Worm (Caenorhabditis elegans): ENCODE measurements around the gene bbs-8.

The bbs-8 gene

DNA sequence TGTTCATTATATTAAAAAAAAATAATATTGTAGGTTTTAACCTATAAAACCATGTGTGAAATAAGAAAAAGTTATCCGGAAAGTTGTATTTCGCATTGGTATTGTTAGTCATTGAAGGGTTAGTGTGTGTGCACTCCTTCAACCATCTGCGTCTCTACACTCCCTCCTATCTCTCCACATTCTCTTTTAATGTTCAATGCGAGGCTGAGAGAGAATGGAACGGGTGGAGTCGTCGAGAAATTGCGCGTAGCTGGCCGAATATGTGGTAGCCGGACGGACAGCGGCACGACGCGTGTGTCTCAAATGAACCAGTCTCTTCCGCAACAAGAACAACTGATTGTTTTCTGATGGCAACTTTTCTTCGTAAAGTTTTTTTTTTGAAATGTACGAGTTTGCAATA, 32.0 kb upstream of the bbs-8 start (continued):
- TF ChIP-seq mab-5 (tag; optimal IDR thresholded peaks at IDR 0.05) (no peak), ztf-11 (tag; optimal IDR thresholded peaks at IDR 0.05) (no peak), snpc-4 (tag; optimal IDR thresholded peaks at IDR 0.05) (no peak)

DNA sequence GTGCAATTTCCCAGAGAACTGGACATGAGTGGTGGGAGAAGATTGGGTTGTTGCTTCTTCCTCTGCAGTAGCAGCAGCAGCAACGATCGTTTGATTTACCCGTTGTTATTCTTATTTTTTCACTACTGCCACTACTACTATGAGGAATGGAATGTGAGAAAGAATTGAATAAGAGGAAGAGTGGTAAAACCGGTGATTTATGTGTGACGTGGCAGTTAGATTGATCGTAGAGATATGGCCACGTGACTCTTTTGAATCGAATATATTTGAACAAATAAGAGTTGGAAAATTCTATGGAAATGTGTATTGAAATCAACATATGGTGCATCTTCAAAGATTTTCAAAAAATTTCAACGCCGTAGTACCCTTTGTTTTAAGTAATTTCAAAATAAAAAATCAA, 31.4 kb upstream of the bbs-8 start:
- TF ChIP-seq C34F6.9 (tag; optimal IDR thresholded peaks at IDR 0.05) = peak; percentile 7
- peak; percentile 83 for TF ChIP-seq crh-2 (tag; optimal IDR thresholded peaks at IDR 0.05)
- TF ChIP-seq Y55F3AM.14 (GFP tag; optimal IDR thresholded peaks at IDR 0.05) = no peak

DNA sequence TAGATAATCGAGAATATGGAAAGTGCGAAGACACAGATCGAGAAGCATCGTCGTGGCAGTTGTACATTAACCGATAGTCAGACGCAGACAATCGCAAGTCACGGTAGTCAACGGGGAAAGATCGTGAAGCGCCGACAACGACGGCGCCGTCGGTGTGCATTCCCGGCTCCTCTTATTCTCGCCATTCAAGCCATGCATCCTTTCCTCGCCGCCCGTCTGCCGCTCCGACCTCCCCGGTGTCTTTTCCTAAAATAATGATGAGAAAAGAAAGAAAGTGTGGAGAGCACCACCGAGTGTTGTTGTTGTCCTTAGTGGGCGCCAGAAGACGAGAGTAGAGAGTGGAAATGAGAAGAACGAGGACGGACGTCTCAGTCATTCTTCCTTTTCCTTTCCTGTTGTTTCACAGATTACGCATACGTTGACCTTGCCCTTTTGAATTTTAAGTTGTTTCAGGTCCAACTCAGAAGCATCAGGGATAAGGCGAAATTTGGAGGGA, 28.9 kb upstream of the bbs-8 start, which contains the start of gene ZC404.1:
TSS of gene ZC404.1 (plus strand) at position 446 of the 496 bp plus-strand sequence.
- no peak for TF ChIP-seq mab-5 (tag; optimal IDR thresholded peaks at IDR 0.05)
- TF ChIP-seq lin-39 (tag; optimal IDR thresholded peaks at IDR 0.05) = no peak
- no peak for TF ChIP-seq blmp-1 (tag; optimal IDR thresholded peaks at IDR 0.05; ENCODE audit: insufficient read depth)
- no peak for TF ChIP-seq ztf-1 (GFP tag; conservative IDR thresholded peaks at IDR 0.05)
- TF ChIP-seq dmd-4 (tag; optimal IDR thresholded peaks at IDR 0.05) = no peak
- no peak for TF ChIP-seq elt-1 (tag; optimal IDR thresholded peaks at IDR 0.05)
- TF ChIP-seq nhr-12 (tag; optimal IDR thresholded peaks at IDR 0.05) = no peak
- peak; percentile 27 for TF ChIP-seq ceh-16 (tag; optimal IDR thresholded peaks at IDR 0.05)
- no peak for TF ChIP-seq skn-1 (tag; optimal IDR thresholded peaks at IDR 0.05)
- no peak for TF ChIP-seq ZK546.5 (tag; optimal IDR thresholded peaks at IDR 0.05)
- TF ChIP-seq lin-11 (tag; optimal IDR thresholded peaks at IDR 0.05) = no peak
- TF ChIP-seq nhr-21 (tag; optimal IDR thresholded peaks at IDR 0.05) = no peak
- no peak for TF ChIP-seq crh-2 (tag; optimal IDR thresholded peaks at IDR 0.05)
- TF ChIP-seq zag-1 (tag; optimal IDR thresholded peaks at IDR 0.05) = no peak
- TF ChIP-seq nhr-11 (tag; optimal IDR thresholded peaks at IDR 0.05) = no peak
- TF ChIP-seq nhr-237 (tag; optimal IDR thresholded peaks at IDR 0.05) = no peak
- no peak for TF ChIP-seq nhr-77 (tag; optimal IDR thresholded peaks at IDR 0.05)
- no peak for TF ChIP-seq ama-1 (optimal IDR thresholded peaks at IDR 0.05)
- peak; percentile 6 for TF ChIP-seq nhr-129 (tag; optimal IDR thresholded peaks at IDR 0.05)
- no peak for TF ChIP-seq nhr-25 (tag; optimal IDR thresholded peaks at IDR 0.05)
- no peak for TF ChIP-seq sem-4 (tag; optimal IDR thresholded peaks at IDR 0.05)
- no peak for TF ChIP-seq mdl-1 (tag; optimal IDR thresholded peaks at IDR 0.05)
- TF ChIP-seq nhr-6 (tag; optimal IDR thresholded peaks at IDR 0.05) = no peak
- no peak for TF ChIP-seq lsy-2 (tag; optimal IDR thresholded peaks at IDR 0.05)
- no peak for TF ChIP-seq C34F6.9 (tag; optimal IDR thresholded peaks at IDR 0.05)
- no peak for TF ChIP-seq nhr-10 (tag; optimal IDR thresholded peaks at IDR 0.05)
- TF ChIP-seq nhr-23 (tag; optimal IDR thresholded peaks at IDR 0.05) = no peak
- peak; percentile 38 for TF ChIP-seq unc-55 (GFP tag; optimal IDR thresholded peaks at IDR 0.05)
- no peak for TF ChIP-seq alr-1 (tag; optimal IDR thresholded peaks at IDR 0.05)
- TF ChIP-seq F13H6.1 (tag; optimal IDR thresholded peaks at IDR 0.05) = peak; percentile 34
- TF ChIP-seq mbf-1 (tag; optimal IDR thresholded peaks at IDR 0.05) = no peak
- TF ChIP-seq unc-39 (tag; optimal IDR thresholded peaks at IDR 0.05) = no peak
- TF ChIP-seq ceh-82 (tag; optimal IDR thresholded peaks at IDR 0.05) = no peak
- TF ChIP-seq peb-1 (tag; optimal IDR thresholded peaks at IDR 0.05) = no peak
- no peak for TF ChIP-seq egl-27 (tag; optimal IDR thresholded peaks at IDR 0.05)
- no peak for TF ChIP-seq elt-3 (tag; optimal IDR thresholded peaks at IDR 0.05)
- peak; percentile 62 for TF ChIP-seq snpc-4 (tag; optimal IDR thresholded peaks at IDR 0.05)

DNA sequence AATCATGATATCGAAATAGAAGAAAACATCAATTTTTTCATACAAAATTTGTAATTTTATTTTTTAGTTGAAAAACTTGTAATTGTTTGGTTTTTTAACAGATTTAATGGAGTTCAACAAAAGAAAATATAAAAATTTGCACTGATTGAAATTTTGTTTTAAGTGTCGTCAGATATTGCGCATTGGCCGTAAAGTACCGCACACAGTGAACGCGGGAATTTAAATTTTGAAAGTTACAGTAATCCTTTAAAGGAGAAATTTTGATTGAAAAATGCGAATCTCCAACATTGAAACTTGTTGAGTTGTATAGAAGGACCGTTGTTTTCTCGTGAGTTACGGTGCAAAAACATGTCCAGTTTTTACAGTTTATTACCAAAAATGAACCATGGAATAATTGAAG, 28.1 kb upstream of the bbs-8 start:
- TF ChIP-seq lsy-2 (tag; optimal IDR thresholded peaks at IDR 0.05) (peak in 1 of 2 experiments; percentile 27), peb-1 (tag; optimal IDR thresholded peaks at IDR 0.05) (no peak)

DNA sequence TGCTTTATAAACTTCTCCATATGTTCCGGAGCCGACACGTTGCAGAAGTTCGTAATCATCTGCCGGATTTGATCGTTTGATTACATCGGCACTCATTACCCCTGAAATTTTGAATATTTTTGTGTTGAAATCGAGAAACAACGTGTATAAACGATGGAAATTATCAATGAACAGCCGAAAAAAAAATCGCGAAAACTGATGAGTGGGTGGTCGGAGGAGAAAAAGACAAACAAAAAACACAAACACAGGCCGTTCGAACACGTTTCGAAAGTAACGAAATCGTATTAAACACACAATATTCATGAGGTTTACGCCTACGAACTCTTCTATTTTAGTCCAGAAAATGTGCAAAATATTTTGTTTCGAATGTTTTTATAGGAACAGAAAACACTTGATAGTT, 27.7 kb upstream of the bbs-8 start, which contains the start of gene gck-2:
TSS of gene gck-2 (minus strand) at position 101 of the 400 bp plus-strand sequence.
- TF ChIP-seq elt-1 (tag; optimal IDR thresholded peaks at IDR 0.05) (no peak), zag-1 (tag; optimal IDR thresholded peaks at IDR 0.05) (no peak), ceh-16 (tag; optimal IDR thresholded peaks at IDR 0.05) (no peak), alr-1 (tag; optimal IDR thresholded peaks at IDR 0.05) (no peak), ztf-4 (tag; optimal IDR thresholded peaks at IDR 0.05) (no peak), aly-2 (tag; optimal IDR thresholded peaks at IDR 0.05) (no peak), unc-39 (tag; optimal IDR thresholded peaks at IDR 0.05) (no peak), mbf-1 (tag; optimal IDR thresholded peaks at IDR 0.05) (no peak), blmp-1 (tag; optimal IDR thresholded peaks at IDR 0.05; ENCODE audit: insufficient read depth) (no peak), R02D3.7 (tag; optimal IDR thresholded peaks at IDR 0.05) (no peak), ceh-82 (tag; optimal IDR thresholded peaks at IDR 0.05) (no peak), nhr-237 (tag; optimal IDR thresholded peaks at IDR 0.05) (no peak)

All from whole organism, L2 larva.